Worm (Caenorhabditis elegans): Measurements from ENCODE around the gene metl-13.

metl-13 gene

DNA sequence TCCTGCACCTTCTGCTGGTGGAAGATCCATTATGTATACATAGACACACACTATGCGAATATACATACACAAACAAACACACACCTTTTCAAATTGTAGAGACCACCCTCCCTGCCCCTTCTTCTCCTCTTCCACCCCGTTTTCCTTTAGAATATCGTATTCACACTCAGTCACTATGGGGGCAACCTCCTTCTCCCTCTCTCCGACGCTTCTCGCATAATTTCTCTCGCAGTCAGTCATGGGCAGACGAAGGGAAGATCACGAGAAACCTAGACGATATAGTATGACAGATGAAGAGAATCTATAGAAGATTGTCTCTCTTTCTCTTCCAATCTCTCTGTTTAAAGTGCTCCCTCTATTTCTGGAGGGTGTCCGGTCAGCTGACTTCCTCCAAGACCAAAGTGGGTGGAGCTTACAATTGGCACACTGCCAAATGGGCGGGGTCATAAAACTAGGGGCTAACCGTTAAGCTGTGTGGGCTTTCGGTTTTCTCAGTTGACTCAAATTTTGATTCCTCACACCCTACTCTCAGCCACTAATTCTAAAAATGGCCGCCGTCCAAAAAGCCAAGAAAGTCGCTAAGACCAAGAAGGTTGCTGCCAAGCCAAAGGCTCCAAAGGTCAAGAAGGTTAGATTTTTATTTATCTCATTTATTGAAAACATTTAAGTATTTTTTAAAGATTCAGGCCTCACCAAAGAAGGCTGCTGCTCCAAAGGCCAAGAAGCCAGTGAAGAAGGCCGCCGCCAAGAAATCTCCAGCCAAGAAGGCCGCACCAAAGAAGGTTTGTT lies 11.2 kb downstream of the metl-13 start, which contains the start of gene hil-7 (continued):
- TF ChIP-seq ztf-11 (tag; optimal IDR thresholded peaks at IDR 0.05) (no peak), Y48G9A.11 (GFP tag; IDR thresholded peaks at IDR 0.05) (no peak), nhr-237 (tag; optimal IDR thresholded peaks at IDR 0.05) (no peak), arid-1 (GFP tag; conservative IDR thresholded peaks at IDR 0.05) (no peak), daf-12 (tag; optimal IDR thresholded peaks at IDR 0.05) (no peak), lsy-2 (tag; optimal IDR thresholded peaks at IDR 0.05) (peak in 1 of 2 experiments; percentile 35), skn-1 (tag; optimal IDR thresholded peaks at IDR 0.05) (no peak), pha-4 (GFP tag; IDR thresholded peaks at IDR 0.05) (no peak), pha-4 (tag; optimal IDR thresholded peaks at IDR 0.05) (no peak), unc-130 (GFP tag; optimal IDR thresholded peaks at IDR 0.05) (no peak), nhr-28 (tag; optimal IDR thresholded peaks at IDR 0.05) (peak; percentile 3), snpc-4 (tag; optimal IDR thresholded peaks at IDR 0.05) (no peak), unc-62 (GFP tag; optimal IDR thresholded peaks at IDR 0.05 in 1 of 2) (peak in 1 of 2 experiments; percentile 70), unc-62 (tag; optimal IDR thresholded peaks at IDR 0.05) (no peak), dve-1 (tag; optimal IDR thresholded peaks at IDR 0.05; ENCODE audit: insufficient read depth) (peak; percentile 35), nhr-10 (tag; optimal IDR thresholded peaks at IDR 0.05) (no peak), hif-1 (tag; optimal IDR thresholded peaks at IDR 0.05) (no peak), snpc-1.2 (GFP tag; IDR thresholded peaks at IDR 0.05) (no peak), nhr-102 (tag; optimal IDR thresholded peaks at IDR 0.05) (no peak), zag-1 (tag; optimal IDR thresholded peaks at IDR 0.05) (no peak), aha-1 (tag) (peak; percentile 19), dmd-8 (GFP tag; IDR thresholded peaks at IDR 0.05) (no peak), nhr-6 (tag; optimal IDR thresholded peaks at IDR 0.05) (no peak)

DNA sequence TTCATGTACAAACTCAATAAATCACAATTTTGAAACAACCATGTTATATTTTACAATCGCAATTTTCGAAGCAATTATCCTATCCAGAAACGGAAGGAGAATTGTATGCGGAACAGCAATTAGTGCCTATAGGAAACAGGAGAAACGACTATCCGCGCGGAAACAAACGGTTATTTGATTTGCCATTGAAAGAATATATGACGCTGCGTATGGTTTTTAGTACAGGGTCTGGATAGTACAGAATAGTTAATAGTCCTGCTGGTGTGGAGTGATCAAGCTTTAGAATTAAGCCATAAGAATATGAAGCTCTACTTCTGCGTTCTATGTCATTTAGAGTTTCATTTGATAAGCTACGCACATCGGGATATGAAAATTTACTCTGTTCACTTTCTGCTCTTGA lies 12.0 kb downstream of the metl-13 start:
- TF ChIP-seq aha-1 (tag): no peak

DNA sequence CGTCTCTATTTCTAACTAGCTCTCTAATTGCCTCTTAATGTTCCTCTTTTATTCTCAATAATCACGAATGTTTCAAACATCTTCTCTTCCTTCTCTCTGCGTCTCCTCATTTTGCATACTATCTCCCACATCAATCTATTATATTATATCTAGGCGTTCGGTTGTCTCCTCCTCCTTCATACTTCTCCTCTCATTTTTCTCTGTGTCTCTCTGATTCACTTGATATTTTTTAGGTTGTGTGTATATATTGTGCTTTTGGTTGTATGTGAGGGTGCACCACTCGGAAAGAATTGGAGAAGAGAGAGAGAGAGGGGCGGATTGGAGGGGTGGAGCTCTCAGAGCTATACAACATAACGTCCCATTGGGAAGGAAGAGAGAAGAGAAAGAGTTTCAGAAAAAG lies 13.7 kb downstream of the metl-13 start:
- TF ChIP-seq hif-1 (tag; optimal IDR thresholded peaks at IDR 0.05) (no peak), saeg-2 (GFP tag; IDR thresholded peaks at IDR 0.05) (no peak), nhr-25 (tag; optimal IDR thresholded peaks at IDR 0.05; ENCODE audit: borderline replicate concordance, insufficient read depth) (no peak), hlh-30 (tag; optimal IDR thresholded peaks at IDR 0.05; ENCODE audit: insufficient read depth) (no peak), mes-2 (tag; optimal IDR thresholded peaks at IDR 0.05; ENCODE audit: poor library complexity, severe bottlenecking) (no peak), fkh-10 (GFP tag; optimal IDR thresholded peaks at IDR 0.05) (no peak), lsy-2 (tag; optimal IDR thresholded peaks at IDR 0.05) (peak in 1 of 2 experiments; percentile 32), ceh-62 (tag; optimal IDR thresholded peaks at IDR 0.05) (no peak), lin-38 (GFP tag; IDR thresholded peaks at IDR 0.05) (no peak), Y48G9A.11 (GFP tag; IDR thresholded peaks at IDR 0.05) (no peak), dmd-6 (GFP tag; IDR thresholded peaks at IDR 0.05) (no peak), mxl-3 (GFP tag; optimal IDR thresholded peaks at IDR 0.05) (no peak), madf-9 (GFP tag; conservative IDR thresholded peaks at IDR 0.05) (no peak), rbr-2 (tag; optimal IDR thresholded peaks at IDR 0.05) (peak; percentile 19)

DNA sequence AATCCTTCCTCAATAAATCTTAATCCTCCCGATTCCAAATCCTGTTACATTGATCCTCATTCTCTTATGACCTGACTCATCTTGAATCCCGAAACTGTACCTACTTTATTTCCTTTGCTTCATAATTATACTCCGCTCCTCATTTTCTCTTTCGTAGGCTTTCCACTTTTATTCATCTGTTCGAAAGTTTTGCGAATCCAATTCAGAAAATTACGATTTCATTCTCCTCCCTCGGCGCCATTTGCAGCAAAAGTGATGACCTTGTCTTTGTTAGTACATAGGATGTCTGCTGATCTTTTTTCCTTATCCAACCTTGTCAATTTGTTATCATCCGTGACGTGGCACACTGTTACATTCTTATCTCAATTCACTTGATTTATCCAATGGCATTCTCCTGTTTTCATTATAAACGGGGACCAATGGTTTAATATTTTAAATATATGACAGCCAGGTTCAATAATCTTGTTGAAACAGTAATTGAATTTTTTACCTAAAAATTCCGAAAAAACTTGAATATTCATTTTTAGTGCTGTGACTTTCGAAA lies 17.7 kb downstream of the metl-13 start:
- TF ChIP-seq nhr-28 (tag; optimal IDR thresholded peaks at IDR 0.05) (peak; percentile 20), nhr-77 (tag; optimal IDR thresholded peaks at IDR 0.05) (no peak), nhr-6 (tag; optimal IDR thresholded peaks at IDR 0.05) (no peak)

Data from whole organism, L4 larva.